Worm (Caenorhabditis elegans): ENCODE measurements around the gene kin-20.

ce11 chrX:15264149-15264548, 13.4 kb downstream of the kin-20 start:
- TF ChIP-seq nhr-11 (tag; optimal IDR thresholded peaks at IDR 0.05) (no peak), lin-39 (tag; optimal IDR thresholded peaks at IDR 0.05) (no peak), nhr-25 (tag; optimal IDR thresholded peaks at IDR 0.05) (no peak)
